Fruit fly (Drosophila melanogaster): ENCODE data around the gene BORCS5.

DNA sequence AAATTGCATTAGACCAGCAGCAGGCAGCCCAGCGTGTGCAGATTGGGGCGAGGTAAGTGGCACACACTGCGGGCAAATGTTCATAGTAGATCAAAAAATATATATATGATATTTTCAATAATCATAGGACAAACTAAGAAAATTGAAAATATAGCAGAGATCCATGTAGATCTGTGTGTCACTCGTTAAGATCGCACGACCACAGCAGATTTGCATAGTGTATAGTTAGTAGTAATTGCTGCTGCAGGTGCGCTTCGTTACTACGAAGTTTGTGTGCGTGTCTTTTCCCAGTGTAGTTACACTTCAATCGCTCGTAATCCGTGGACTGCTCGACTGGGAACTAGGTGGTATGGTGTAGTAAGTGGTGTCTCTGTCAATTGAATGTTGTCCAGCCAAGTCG, 4.6 kb upstream of the BORCS5 start, which contains the start of gene CG10352:
- TF ChIP-seq CG6792 (GFP tag; optimal IDR thresholded peaks at IDR 0.05), result no peak
- TF ChIP-seq Sox102F (GFP tag; optimal IDR thresholded peaks at IDR 0.05), result no peak
- 0 out of 3 replicates have a peak, but pooled peaks have one; percentile 42 for TF ChIP-seq CG6163 (GFP tag; IDR thresholded peaks at IDR 0.05)
